Worm (Caenorhabditis elegans) whole organism, L2 larva: ENCODE measurements around the gene ser-4.

Experiments used
- ZK546.5 ChIP-seq: sonication (generic microtip); optimal IDR thresholded peaks from 2 replicates; lab custom pipeline; 2017; ENCODE audit warnings: missing biosample characterization, missing genetic modification characterization
- aly-2 ChIP-seq: fragments of 150-350 bp; optimal IDR thresholded peaks from 2 replicates; lab custom pipeline; 2014; ENCODE audit warnings: missing biosample characterization, missing genetic modification characterization
- blmp-1 ChIP-seq: sonication (generic microtip); optimal IDR thresholded peaks from 2 replicates; lab custom pipeline; 2017; ENCODE audit warnings: missing genetic modification characterization, mild to moderate bottlenecking, missing compliant biosample characterization, antibody characterized with exemption, moderate library complexity; ENCODE audit not compliant: insufficient read depth
- lin-11 ChIP-seq: fragments of 150-350 bp; sonication (generic microtip); optimal IDR thresholded peaks from 2 replicates; lab custom pipeline; 2014; ENCODE audit warnings: missing biosample characterization, missing genetic modification characterization, inconsistent platforms, mixed read lengths
- lin-13 ChIP-seq: fragments of 150-350 bp; optimal IDR thresholded peaks from 2 replicates; lab custom pipeline; 2014; ENCODE audit warnings: missing biosample characterization, missing genetic modification reagents, missing genetic modification characterization
- lin-39 ChIP-seq: fragments of 150-350 bp; optimal IDR thresholded peaks from 2 replicates; lab custom pipeline; 2014; ENCODE audit warnings: missing biosample characterization, missing genetic modification reagents, missing genetic modification characterization
- lsy-2 ChIP-seq, 2 experiments: fragments of 150-350 bp in 1 of 2; sonication (generic microtip) in 1 of 2; optimal IDR thresholded peaks; 2 replicates each; lab custom pipeline; 2014 to 2017; ENCODE audit warnings: missing biosample characterization in 2 of 2, missing genetic modification characterization in 2 of 2
- nhr-11 ChIP-seq: fragments of 150-350 bp; optimal IDR thresholded peaks from 2 replicates; lab custom pipeline; 2014; ENCODE audit warnings: missing biosample characterization, missing genetic modification characterization
- nhr-237 ChIP-seq: fragments of 150-350 bp; optimal IDR thresholded peaks from 2 replicates; lab custom pipeline; 2014; ENCODE audit warnings: missing biosample characterization, missing genetic modification characterization
- nhr-25 ChIP-seq: fragments of 150-350 bp; sonication (generic microtip); optimal IDR thresholded peaks from 3 replicates; lab custom pipeline; 2014; ENCODE audit warnings: missing biosample characterization, missing genetic modification characterization
- skn-1 ChIP-seq: sonication (generic microtip); optimal IDR thresholded peaks from 2 replicates; lab custom pipeline; 2017; ENCODE audit warnings: missing biosample characterization, missing genetic modification characterization

ce11 chrIII:1717772-1718171, 15.1 kb downstream of the ser-4 start:
- TF ChIP-seq nhr-25 (tag; lab: Kevin White, UChicago) (no peak), ZK546.5 (no peak), nhr-237 (tag; lab: Kevin White, UChicago) (no peak), nhr-11 (no peak), lin-13 (GFP tag; lab: Kevin White, UChicago) (no peak), lsy-2 (tag; optimal IDR thresholded peaks at IDR 0.05; lab: Kevin White, UChicago) (no peak), blmp-1 (tag; lab: Kevin White, UChicago) (no peak), aly-2 (tag; lab: Kevin White, UChicago) (no peak), skn-1 (tag; lab: Kevin White, UChicago) (no peak), lin-11 (no peak), lin-39 (tag; lab: Kevin White, UChicago) (no peak)
